Fruit fly (Drosophila melanogaster) whole organism, embryonic: ENCODE results near the gene CG33490.

Experiments used
- Atf6 ChIP-seq: fragments of 200-800 bp; sonication (Bioruptor generic); IDR thresholded peaks from 2 replicates; pipeline ENCODE4 v1.3.6; 2022; ENCODE audit warnings: missing biosample characterization, missing genetic modification characterization
- CG10209 ChIP-seq: fragments of 200-800 bp; sonication (Bioruptor generic); optimal IDR thresholded peaks from 3 replicates; lab custom pipeline; 2017; ENCODE audit warnings: missing biosample characterization, mild to moderate bottlenecking, missing genetic modification characterization, missing genetic modification reagents
- CG11504 ChIP-seq: fragments of 200-800 bp; sonication (Bioruptor generic); optimal IDR thresholded peaks from 3 replicates; lab custom pipeline; 2019; ENCODE audit warnings: missing biosample characterization, mild to moderate bottlenecking, missing genetic modification characterization, moderate library complexity
- CG15601 ChIP-seq: fragments of 200-800 bp; sonication (Bioruptor generic); optimal IDR thresholded peaks from 3 replicates; lab custom pipeline; 2019; ENCODE audit warnings: missing biosample characterization, mild to moderate bottlenecking, missing genetic modification characterization, moderate library complexity
- CG17385 ChIP-seq: fragments of 200-800 bp; sonication (Bioruptor generic); optimal IDR thresholded peaks from 3 replicates; lab custom pipeline; 2018; ENCODE audit warnings: missing biosample characterization, mild to moderate bottlenecking, missing genetic modification characterization
- CG17829 ChIP-seq: fragments of 200-800 bp; optimal IDR thresholded peaks from 2 replicates; lab custom pipeline; 2019; ENCODE audit warnings: missing biosample characterization, mild to moderate bottlenecking, missing genetic modification characterization, moderate library complexity
- CG18262 ChIP-seq: fragments of 200-800 bp; optimal IDR thresholded peaks from 3 replicates; lab custom pipeline; 2019; ENCODE audit warnings: missing biosample characterization, mild to moderate bottlenecking, missing genetic modification characterization, moderate library complexity
- CG1832 ChIP-seq: fragments of 200-800 bp; sonication (Bioruptor generic); optimal IDR thresholded peaks from 2 replicates; lab custom pipeline; 2017; ENCODE audit warnings: missing biosample characterization, mild to moderate bottlenecking, missing genetic modification characterization, inconsistent platforms
- CG30431 ChIP-seq: fragments of 200-800 bp; sonication (Bioruptor generic); optimal IDR thresholded peaks from 2 replicates; lab custom pipeline; 2017; ENCODE audit warnings: missing biosample characterization, missing genetic modification characterization
- CG4282 ChIP-seq: fragments of 200-800 bp; sonication (Bioruptor generic); optimal IDR thresholded peaks from 2 replicates; lab custom pipeline; 2016; ENCODE audit warnings: missing biosample characterization, missing genetic modification characterization
- CG6175 ChIP-seq: fragments of 200-800 bp; sonication (Bioruptor generic); IDR thresholded peaks from 3 replicates; pipeline ENCODE4 v1.3.6; 2022; ENCODE audit warnings: missing biosample characterization, missing genetic modification characterization
- CG8359 ChIP-seq: fragments of 200-800 bp; sonication (Bioruptor generic); optimal IDR thresholded peaks from 2 replicates; lab custom pipeline; 2017; ENCODE audit warnings: missing biosample characterization, mild to moderate bottlenecking, missing genetic modification characterization, borderline replicate concordance
- CTCF ChIP-seq: fragments of 200-800 bp; sonication (Bioruptor generic); optimal IDR thresholded peaks from 2 replicates; lab custom pipeline; 2017; ENCODE audit warnings: missing biosample characterization, mild to moderate bottlenecking, missing genetic modification characterization, moderate library complexity
- CoRest ChIP-seq: fragments of 200-800 bp; sonication (Bioruptor generic); optimal IDR thresholded peaks from 3 replicates; lab custom pipeline; 2018; ENCODE audit warnings: missing biosample characterization, mild to moderate bottlenecking, missing genetic modification characterization, moderate library complexity
- D19B ChIP-seq: fragments of 200-800 bp; sonication (Bioruptor generic); optimal IDR thresholded peaks from 2 replicates; lab custom pipeline; 2017; ENCODE audit warnings: missing biosample characterization, mild to moderate bottlenecking, missing genetic modification characterization
- Dll ChIP-seq: fragments of 200-800 bp; sonication (Bioruptor generic); IDR thresholded peaks from 4 replicates; pipeline ENCODE4 v1.3.6; 2022; ENCODE audit warnings: missing biosample characterization, missing genetic modification characterization; ENCODE audit not compliant: partially characterized antibody
- Drgx ChIP-seq: fragments of 200-800 bp; sonication (Bioruptor generic); IDR thresholded peaks from 2 replicates; pipeline ENCODE4 v1.3.6; 2022; ENCODE audit warnings: missing biosample characterization, missing genetic modification characterization
- Ets97D ChIP-seq: fragments of 200-800 bp; sonication (Bioruptor generic); optimal IDR thresholded peaks from 3 replicates; lab custom pipeline; 2016; ENCODE audit warnings: missing biosample characterization, missing genetic modification characterization
- Hr78 ChIP-seq, 2 experiments: fragments of 200-800 bp in 1 of 2; fragments of >200 bp in 1 of 2; sonication (Bioruptor generic) in 1 of 2; optimal IDR thresholded peaks; 2 replicates each; lab custom pipeline; 2017 to 2019; ENCODE audit warnings: missing biosample characterization in 2 of 2, missing genetic modification characterization in 2 of 2, mild to moderate bottlenecking in 1 of 2, moderate library complexity in 1 of 2
- Mes4 ChIP-seq: fragments of 200-800 bp; sonication (Bioruptor generic); optimal IDR thresholded peaks from 2 replicates; lab custom pipeline; 2016; ENCODE audit warnings: missing biosample characterization, missing genetic modification characterization
- Myb ChIP-seq: fragments of 200-800 bp; sonication (Bioruptor generic); optimal IDR thresholded peaks from 2 replicates; lab custom pipeline; 2016; ENCODE audit warnings: missing biosample characterization, missing genetic modification characterization
- Ravus ChIP-seq: fragments of 200-800 bp; sonication (Bioruptor generic); IDR thresholded peaks from 2 replicates; pipeline ENCODE4 v1.3.6; 2022; ENCODE audit warnings: missing biosample characterization, missing genetic modification characterization
- Sry-β ChIP-seq: fragments of 200-800 bp; sonication (Bioruptor generic); optimal IDR thresholded peaks from 2 replicates; lab custom pipeline; 2018; ENCODE audit warnings: missing biosample characterization, mild to moderate bottlenecking, missing genetic modification characterization, moderate library complexity
- Trl ChIP-seq, 3 experiments: fragments of >200 bp in 2 of 3; fragments of 200-800 bp in 1 of 3; sonication (Bioruptor generic) in 1 of 3; optimal IDR thresholded peaks; 2 replicates in 1 of 3; 3 replicates in 2 of 3; lab custom pipeline; 2016 to 2017; ENCODE audit warnings: missing biosample characterization in 1 of 3, missing genetic modification characterization in 1 of 3
- az2 ChIP-seq: fragments of 200-800 bp; sonication (Bioruptor generic); optimal IDR thresholded peaks from 3 replicates; lab custom pipeline; 2016; ENCODE audit warnings: missing biosample characterization, missing genetic modification characterization
- bsh ChIP-seq, 2 experiments: fragments of 200-800 bp; sonication (Bioruptor generic); optimal IDR thresholded peaks; 2 replicates each; lab custom pipeline; 2017 to 2018; ENCODE audit warnings: mild to moderate bottlenecking in 2 of 2, missing biosample characterization in 2 of 2, missing genetic modification characterization in 2 of 2, moderate library complexity in 1 of 2
- cg ChIP-seq: fragments of 200-800 bp; sonication (Bioruptor generic); optimal IDR thresholded peaks from 3 replicates; lab custom pipeline; 2019; ENCODE audit warnings: missing biosample characterization, mild to moderate bottlenecking, missing genetic modification characterization, moderate library complexity
- dan ChIP-seq: fragments of 200-800 bp; sonication (Bioruptor generic); IDR thresholded peaks from 2 replicates; pipeline ENCODE4 v1.3.6; 2022; ENCODE audit warnings: missing biosample characterization, missing genetic modification characterization
- fd64A ChIP-seq: fragments of 200-800 bp; sonication (Bioruptor generic); optimal IDR thresholded peaks from 3 replicates; lab custom pipeline; 2018; ENCODE audit warnings: missing biosample characterization, mild to moderate bottlenecking, missing genetic modification characterization
- insv ChIP-seq, 2 experiments: fragments of 200-800 bp; sonication (Bioruptor generic); optimal IDR thresholded peaks; 3 replicates each; lab custom pipeline; 2016 to 2018; ENCODE audit warnings: missing biosample characterization in 2 of 2, missing genetic modification characterization in 2 of 2
- kni ChIP-seq: fragments of 200-800 bp; sonication (Bioruptor generic); optimal IDR thresholded peaks from 3 replicates; lab custom pipeline; 2017; ENCODE audit warnings: mild to moderate bottlenecking, missing biosample characterization, missing genetic modification reagents, missing genetic modification characterization
- lov ChIP-seq, 2 experiments: fragments of 200-800 bp in 1 of 2; fragments of >200 bp in 1 of 2; sonication (Bioruptor generic) in 1 of 2; IDR thresholded peaks in 1 of 2; optimal IDR thresholded peaks in 1 of 2; 2 replicates in 1 of 2; 3 replicates in 1 of 2; pipeline versions ENCODE4 v1.3.6 to Lab custom; 2017 to 2022; ENCODE audit warnings: missing biosample characterization in 1 of 2, missing genetic modification characterization in 1 of 2
- maf-S ChIP-seq: fragments of 200-800 bp; sonication (Bioruptor generic); optimal IDR thresholded peaks from 2 replicates; lab custom pipeline; 2016; ENCODE audit warnings: missing biosample characterization, missing genetic modification characterization
- nom ChIP-seq: fragments of 200-800 bp; sonication (Bioruptor generic); optimal IDR thresholded peaks from 2 replicates; lab custom pipeline; 2017; ENCODE audit warnings: missing biosample characterization, missing genetic modification characterization, mild to moderate bottlenecking, moderate library complexity, missing genetic modification reagents
- onecut ChIP-seq: fragments of 200-800 bp; sonication (Bioruptor generic); IDR thresholded peaks from 2 replicates; pipeline ENCODE4 v1.3.6; 2022; ENCODE audit warnings: missing biosample characterization, missing genetic modification characterization
- org-1 ChIP-seq: fragments of 200-800 bp; sonication (Bioruptor generic); optimal IDR thresholded peaks from 2 replicates; lab custom pipeline; 2017; ENCODE audit warnings: missing biosample characterization, missing genetic modification characterization
- phol ChIP-seq: fragments of 200-800 bp; sonication (Bioruptor generic); optimal IDR thresholded peaks from 3 replicates; lab custom pipeline; 2018; ENCODE audit warnings: missing biosample characterization, mild to moderate bottlenecking, missing genetic modification characterization, moderate library complexity
- pros ChIP-seq: fragments of 200-800 bp; sonication (Bioruptor generic); optimal IDR thresholded peaks from 3 replicates; lab custom pipeline; 2019; ENCODE audit warnings: missing biosample characterization, mild to moderate bottlenecking, missing genetic modification characterization, moderate library complexity
- scrt ChIP-seq: fragments of 200-800 bp; sonication (Bioruptor generic); optimal IDR thresholded peaks from 2 replicates; lab custom pipeline; 2018; ENCODE audit warnings: missing biosample characterization, mild to moderate bottlenecking, missing genetic modification characterization, moderate library complexity
- sens ChIP-seq: fragments of 200-800 bp; sonication (Bioruptor generic); peaks from one replicate; lab custom pipeline; 2016; ENCODE audit warnings: missing biosample characterization, missing genetic modification characterization
- seq ChIP-seq: fragments of 200-800 bp; sonication (Bioruptor generic); IDR thresholded peaks from 2 replicates; pipeline ENCODE4 v1.3.6; 2022; ENCODE audit warnings: missing biosample characterization, missing genetic modification characterization
- sim ChIP-seq: fragments of 200-800 bp; sonication (Bioruptor generic); IDR thresholded peaks from 2 replicates; pipeline ENCODE4 v1.3.6; 2022; ENCODE audit warnings: missing biosample characterization, missing genetic modification characterization
- tll ChIP-seq, 2 experiments: fragments of 200-800 bp in 1 of 2; fragments of >200 bp in 1 of 2; sonication (Bioruptor generic) in 1 of 2; optimal IDR thresholded peaks; 2 replicates each; lab custom pipeline; 2017 to 2019; ENCODE audit warnings: missing biosample characterization in 2 of 2, missing genetic modification characterization in 2 of 2, mild to moderate bottlenecking in 1 of 2, moderate library complexity in 1 of 2
- unpg ChIP-seq: fragments of 200-800 bp; sonication (Bioruptor generic); optimal IDR thresholded peaks from 3 replicates; lab custom pipeline; 2018; ENCODE audit warnings: missing biosample characterization, mild to moderate bottlenecking, missing genetic modification characterization, moderate library complexity

Gene CG33490

DNA sequence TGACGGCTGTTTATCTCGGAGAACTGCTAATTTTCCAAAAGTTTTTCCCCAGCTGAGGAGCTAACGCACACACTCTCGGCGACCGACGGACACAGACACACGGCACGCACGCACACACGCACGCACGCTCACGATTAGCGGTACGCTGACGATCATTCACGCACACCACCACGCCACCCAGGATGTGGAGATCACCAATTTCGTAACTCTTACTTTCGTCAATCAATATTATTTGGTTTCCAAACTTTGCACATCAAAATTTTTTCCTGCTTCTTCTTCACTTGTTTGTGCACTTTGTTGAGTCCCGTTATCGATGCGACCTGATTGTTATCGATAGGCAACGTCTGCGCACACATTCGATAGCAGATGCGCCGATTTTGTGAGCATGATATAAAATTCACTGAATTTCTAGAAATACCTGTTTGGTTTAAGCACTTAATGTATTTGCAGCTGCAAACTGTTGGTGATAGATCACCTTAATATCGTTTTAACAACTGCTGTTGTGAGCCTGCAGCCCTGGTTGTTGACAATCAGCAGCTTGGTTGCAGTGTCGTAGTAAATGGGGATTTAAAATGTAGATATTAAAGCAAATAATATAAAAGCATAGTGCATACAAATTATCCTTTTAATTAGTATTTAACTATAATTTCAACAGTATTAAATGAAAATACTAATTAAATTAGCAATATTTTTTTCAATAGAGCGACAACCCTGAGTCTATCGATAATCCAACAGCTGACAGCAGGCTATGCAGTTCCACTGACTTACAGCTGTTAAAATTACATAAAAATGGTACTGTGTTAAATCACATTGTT, 12.3 kb downstream of the CG33490 start, which contains the start of the genes CG7394 and Mob2 (continued):
- TF ChIP-seq Sry-β (GFP tag; lab: Kevin White, UChicago), result peak; percentile 50
- peak; percentile 61 for TF ChIP-seq Mes4 (GFP tag; lab: Kevin White, UChicago)
- peak; percentile 94 for TF ChIP-seq Dll
- TF ChIP-seq CG10209 (GFP tag; lab: Kevin White, UChicago), result peak; percentile 87
- peak; percentile 49 for TF ChIP-seq CG4282 (GFP tag; lab: Kevin White, UChicago)
- TF ChIP-seq CG8359 (GFP tag; lab: Kevin White, UChicago), result peak; percentile 38
- TF ChIP-seq maf-S (GFP tag; lab: Kevin White, UChicago), result no peak
- peak; percentile 86 for TF ChIP-seq CG18262 (tag; lab: Kevin White, UChicago)
- TF ChIP-seq pros (GFP tag; lab: Kevin White, UChicago), result no peak
- peak; percentile 14 for TF ChIP-seq nom (GFP tag; lab: Kevin White, UChicago)
- TF ChIP-seq fd64A (GFP tag; lab: Kevin White, UChicago), result peak; percentile 46
- TF ChIP-seq dan (GFP tag; lab: Robert Waterston, UW), result no peak; the same call in 1 of the 2 replicates
- peak; percentile 27 for TF ChIP-seq D19B (GFP tag; lab: Kevin White, UChicago)
- peak; percentile 83 for TF ChIP-seq CG15601 (tag; lab: Kevin White, UChicago)
- peak in 1 of 2 experiments; percentile 55 for TF ChIP-seq Trl (optimal IDR thresholded peaks at IDR 0.05; lab: Kevin White, UChicago)
- TF ChIP-seq Trl (GFP tag; optimal IDR thresholded peaks at IDR 0.05; lab: Kevin White, UChicago), result peak; percentile 82

DNA sequence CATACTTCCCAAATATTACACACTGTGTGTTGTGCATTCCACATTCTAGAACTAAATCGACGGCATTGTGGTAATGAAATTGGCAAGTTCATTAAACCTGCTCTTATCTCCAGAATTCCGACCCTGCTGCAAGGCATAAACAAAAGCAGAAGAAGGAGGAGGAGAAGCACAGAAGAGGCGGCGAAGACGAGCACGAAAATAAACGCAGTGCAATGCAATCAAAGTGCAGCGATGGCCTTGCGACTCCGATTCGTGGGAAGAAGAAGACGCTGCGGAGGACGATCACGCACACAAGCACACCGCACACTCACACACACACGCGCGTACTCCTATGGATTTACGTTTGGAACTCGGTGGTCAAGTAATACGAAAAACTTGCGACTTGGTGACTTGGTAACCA, 13.6 kb downstream of the CG33490 start:
- TF ChIP-seq cg (GFP tag; lab: Kevin White, UChicago), result peak; percentile 40
- TF ChIP-seq nom (GFP tag; lab: Kevin White, UChicago), result peak; percentile 27
- TF ChIP-seq CG30431, result no peak
- no peak for TF ChIP-seq Ravus
- TF ChIP-seq unpg (GFP tag; lab: Kevin White, UChicago), result no peak
- TF ChIP-seq Myb (GFP tag; lab: Kevin White, UChicago), result no peak
- TF ChIP-seq lov (optimal IDR thresholded peaks at IDR 0.05; lab: Kevin White, UChicago), result no peak
- 0 out of 3 replicates have a peak, but pooled peaks have one; percentile 18 for TF ChIP-seq lov (GFP tag; IDR thresholded peaks at IDR 0.05; lab: Robert Waterston, UW)
- no peak for TF ChIP-seq sim (GFP tag; lab: Robert Waterston, UW)
- peak; percentile 57 for TF ChIP-seq CG17385
- no peak for TF ChIP-seq org-1
- TF ChIP-seq tll (GFP tag; optimal IDR thresholded peaks at IDR 0.05; lab: Kevin White, UChicago), result peak in 1 of 2 experiments; percentile 6
- TF ChIP-seq CoRest (tag; lab: Kevin White, UChicago), result no peak
- no peak for TF ChIP-seq scrt (GFP tag; lab: Kevin White, UChicago)

dm6 chr3L:11557209-11557608, 17.3 kb downstream of the CG33490 start:
- peak; percentile 66 for TF ChIP-seq pros (GFP tag; lab: Kevin White, UChicago)
- no peak for TF ChIP-seq Ets97D (GFP tag; lab: Kevin White, UChicago)
- TF ChIP-seq Hr78 (GFP tag; optimal IDR thresholded peaks at IDR 0.05; lab: Kevin White, UChicago), result peak in 1 of 2 experiments; percentile 37
- TF ChIP-seq phol (tag; lab: Kevin White, UChicago), result no peak
- peak; percentile 14 for TF ChIP-seq CTCF
- TF ChIP-seq kni, result peak; percentile 0
- peak; percentile 57 for TF ChIP-seq Drgx (GFP tag; lab: Robert Waterston, UW)
- peak; percentile 77 for TF ChIP-seq CG1832 (GFP tag; lab: Kevin White, UChicago)
- TF ChIP-seq Atf6 (GFP tag; lab: Robert Waterston, UW), result no peak
- peak; percentile 20; the same call in 1 of the 2 replicates for TF ChIP-seq seq
- TF ChIP-seq CG6175 (GFP tag; lab: Robert Waterston, UW), result 0 out of 3 replicates have a peak, but pooled peaks have one; percentile 4
- TF ChIP-seq CG17829, result peak; percentile 13
- peak; percentile 37 for TF ChIP-seq CG11504 (tag; lab: Kevin White, UChicago)
- TF ChIP-seq lov (optimal IDR thresholded peaks at IDR 0.05; lab: Kevin White, UChicago), result no peak
- TF ChIP-seq lov (GFP tag; IDR thresholded peaks at IDR 0.05; lab: Robert Waterston, UW), result 0 out of 3 replicates have a peak, but pooled peaks have one; percentile 27
- peak; percentile 80 for TF ChIP-seq cg (GFP tag; lab: Kevin White, UChicago)
- TF ChIP-seq onecut (GFP tag; lab: Robert Waterston, UW), result 0 out of 2 replicates have a peak, but pooled peaks have one; percentile 11
- peak in 1 of 2 experiments; percentile 85 for TF ChIP-seq bsh (GFP tag; optimal IDR thresholded peaks at IDR 0.05; lab: Kevin White, UChicago)
- peak in 1 of 2 experiments; percentile 48 for TF ChIP-seq insv (GFP tag; optimal IDR thresholded peaks at IDR 0.05; lab: Kevin White, UChicago)
- TF ChIP-seq sens (GFP tag; lab: Kevin White, UChicago), result peak; percentile 63
- TF ChIP-seq az2, result no peak
